Worm (Caenorhabditis elegans): ENCODE measurements around the gene spin-1.
A peak's percentile ranks its signal among the peaks of the same experiment; 100 is the strongest.

spin-1 gene

ce11 chrV:12114693-12115092, at the start of gene spin-1:
TSS of gene spin-1 (plus strand) at chrV:12114993.
- no peak for TF ChIP-seq tab-1 (GFP tag; IDR thresholded peaks at IDR 0.05)
- TF ChIP-seq ref-1 (GFP tag; conservative IDR thresholded peaks at IDR 0.05): no peak
- TF ChIP-seq flt-1 (GFP tag; IDR thresholded peaks at IDR 0.05): no peak

ce11 chrV:12065369-12065768, 49.4 kb upstream of the spin-1 start, which contains the start of gene pqn-53:
TSS of gene pqn-53 (minus strand) at chrV:12065391.
- TF ChIP-seq flt-1 (GFP tag; IDR thresholded peaks at IDR 0.05) (0 out of 2 replicates have a peak, but pooled peaks have one; percentile 46), ref-1 (GFP tag; conservative IDR thresholded peaks at IDR 0.05) (no peak), T22C8.4 (GFP tag; IDR thresholded peaks at IDR 0.05) (peak; percentile 48; the same call in 1 of the 2 replicates), cog-1 (tag; optimal IDR thresholded peaks at IDR 0.05) (no peak)

ce11 chrV:12065859-12066258, 48.9 kb upstream of the spin-1 start:
- no peak for TF ChIP-seq T22C8.4 (GFP tag; IDR thresholded peaks at IDR 0.05)
- TF ChIP-seq ztf-29 (GFP tag; IDR thresholded peaks at IDR 0.05): no peak
- no peak for TF ChIP-seq flt-1 (GFP tag; IDR thresholded peaks at IDR 0.05)
- TF ChIP-seq ref-1 (GFP tag; conservative IDR thresholded peaks at IDR 0.05): no peak
- TF ChIP-seq ztf-23 (GFP tag; IDR thresholded peaks at IDR 0.05): no peak
- TF ChIP-seq cog-1 (tag; optimal IDR thresholded peaks at IDR 0.05): no peak

- TF ChIP-seq flt-1 (GFP tag; IDR thresholded peaks at IDR 0.05) (no peak), T22C8.4 (GFP tag; IDR thresholded peaks at IDR 0.05) (no peak), tab-1 (GFP tag; IDR thresholded peaks at IDR 0.05) (no peak), ztf-29 (GFP tag; IDR thresholded peaks at IDR 0.05) (no peak), klf-2 (GFP tag; conservative IDR thresholded peaks at IDR 0.05) (no peak), cog-1 (tag; optimal IDR thresholded peaks at IDR 0.05) (no peak), ztf-23 (GFP tag; IDR thresholded peaks at IDR 0.05) (no peak), ref-1 (GFP tag; conservative IDR thresholded peaks at IDR 0.05) (no peak), med-1 (GFP tag; optimal IDR thresholded peaks at IDR 0.05; ENCODE audit: insufficient read depth) (no peak)
Observed at ce11 chrV:12068437-12068836, 46.4 kb upstream of the spin-1 start, which contains the start of gene kmo-2. TSS of gene kmo-2 (minus strand) at chrV:12068537.

ce11 chrV:12070419-12070818, 44.4 kb upstream of the spin-1 start, which contains the start of gene kmo-1:
TSS of gene kmo-1 (minus strand) at chrV:12070519.
- no peak for TF ChIP-seq ztf-29 (GFP tag; IDR thresholded peaks at IDR 0.05)
- no peak for TF ChIP-seq med-1 (GFP tag; optimal IDR thresholded peaks at IDR 0.05; ENCODE audit: insufficient read depth)

ce11 chrV:12071483-12071882, 43.3 kb upstream of the spin-1 start:
- TF ChIP-seq cog-1 (tag; optimal IDR thresholded peaks at IDR 0.05): no peak
- TF ChIP-seq flt-1 (GFP tag; IDR thresholded peaks at IDR 0.05): no peak
- no peak for TF ChIP-seq ztf-29 (GFP tag; IDR thresholded peaks at IDR 0.05)
- TF ChIP-seq T22C8.4 (GFP tag; IDR thresholded peaks at IDR 0.05): no peak
- no peak for TF ChIP-seq klf-2 (GFP tag; conservative IDR thresholded peaks at IDR 0.05)
- no peak for TF ChIP-seq tab-1 (GFP tag; IDR thresholded peaks at IDR 0.05)
- TF ChIP-seq ztf-23 (GFP tag; IDR thresholded peaks at IDR 0.05): no peak
- no peak for TF ChIP-seq ref-1 (GFP tag; conservative IDR thresholded peaks at IDR 0.05)

ce11 chrV:12074886-12075285, 39.9 kb upstream of the spin-1 start, which contains the start of gene R07B7.6:
TSS of gene R07B7.6 (minus strand) at chrV:12074986.
- TF ChIP-seq T22C8.4 (GFP tag; IDR thresholded peaks at IDR 0.05): no peak
- no peak for TF ChIP-seq tab-1 (GFP tag; IDR thresholded peaks at IDR 0.05)
- TF ChIP-seq ref-1 (GFP tag; conservative IDR thresholded peaks at IDR 0.05): no peak
- no peak for TF ChIP-seq flt-1 (GFP tag; IDR thresholded peaks at IDR 0.05)
- no peak for TF ChIP-seq cog-1 (tag; optimal IDR thresholded peaks at IDR 0.05)
- TF ChIP-seq ztf-23 (GFP tag; IDR thresholded peaks at IDR 0.05): no peak
- TF ChIP-seq ztf-29 (GFP tag; IDR thresholded peaks at IDR 0.05): no peak
- TF ChIP-seq med-1 (GFP tag; optimal IDR thresholded peaks at IDR 0.05; ENCODE audit: insufficient read depth): no peak
- no peak for TF ChIP-seq klf-2 (GFP tag; conservative IDR thresholded peaks at IDR 0.05)

- no peak for TF ChIP-seq klf-2 (GFP tag; conservative IDR thresholded peaks at IDR 0.05)
- no peak for TF ChIP-seq ref-1 (GFP tag; conservative IDR thresholded peaks at IDR 0.05)
- no peak for TF ChIP-seq flt-1 (GFP tag; IDR thresholded peaks at IDR 0.05)
- no peak for TF ChIP-seq ztf-23 (GFP tag; IDR thresholded peaks at IDR 0.05)
- TF ChIP-seq T22C8.4 (GFP tag; IDR thresholded peaks at IDR 0.05): no peak
- no peak for TF ChIP-seq tab-1 (GFP tag; IDR thresholded peaks at IDR 0.05)
- no peak for TF ChIP-seq med-1 (GFP tag; optimal IDR thresholded peaks at IDR 0.05; ENCODE audit: insufficient read depth)
- no peak for TF ChIP-seq ztf-29 (GFP tag; IDR thresholded peaks at IDR 0.05)
- TF ChIP-seq cog-1 (tag; optimal IDR thresholded peaks at IDR 0.05): no peak
Observed at ce11 chrV:12075983-12076382, 38.8 kb upstream of the spin-1 start.

- TF ChIP-seq T22C8.4 (GFP tag; IDR thresholded peaks at IDR 0.05) (no peak), flt-1 (GFP tag; IDR thresholded peaks at IDR 0.05) (no peak), cog-1 (tag; optimal IDR thresholded peaks at IDR 0.05) (no peak), ref-1 (GFP tag; conservative IDR thresholded peaks at IDR 0.05) (no peak), ztf-29 (GFP tag; IDR thresholded peaks at IDR 0.05) (no peak), tab-1 (GFP tag; IDR thresholded peaks at IDR 0.05) (no peak)
Observed at ce11 chrV:12080274-12080673, 34.5 kb upstream of the spin-1 start, which contains the start of gene R07B7.9. TSS of gene R07B7.9 (minus strand) at chrV:12080374.

- TF ChIP-seq klf-2 (GFP tag; conservative IDR thresholded peaks at IDR 0.05) (no peak), flt-1 (GFP tag; IDR thresholded peaks at IDR 0.05) (no peak), cog-1 (tag; optimal IDR thresholded peaks at IDR 0.05) (no peak), T22C8.4 (GFP tag; IDR thresholded peaks at IDR 0.05) (no peak), tab-1 (GFP tag; IDR thresholded peaks at IDR 0.05) (no peak), ztf-29 (GFP tag; IDR thresholded peaks at IDR 0.05) (no peak), ref-1 (GFP tag; conservative IDR thresholded peaks at IDR 0.05) (no peak), ztf-23 (GFP tag; IDR thresholded peaks at IDR 0.05) (no peak), med-1 (GFP tag; optimal IDR thresholded peaks at IDR 0.05; ENCODE audit: insufficient read depth) (no peak)
Observed at ce11 chrV:12082932-12083331, 31.9 kb upstream of the spin-1 start, which contains the start of gene R07B7.10. TSS of gene R07B7.10 (plus strand) at chrV:12083216.
